Fruit fly (Drosophila melanogaster) whole organism, prepupa: ENCODE measurements around the gene CG31697.

Experiments
- Blimp-1 ChIP-seq: fragments of 200-800 bp; sonication (Bioruptor generic); optimal IDR thresholded peaks from 3 replicates; lab custom pipeline; 2017; ENCODE audit warnings: missing biosample characterization, missing genetic modification characterization, mild to moderate bottlenecking, moderate library complexity, missing genetic modification reagents
- CG10631 ChIP-seq: fragments of 200-800 bp; sonication (Bioruptor generic); optimal IDR thresholded peaks from 2 replicates; lab custom pipeline; 2016; ENCODE audit warnings: missing biosample characterization, missing genetic modification characterization
- CG11294 ChIP-seq: fragments of 200-800 bp; sonication (Bioruptor generic); IDR thresholded peaks from 2 replicates; pipeline ENCODE4 v1.3.6; 2022; ENCODE audit warnings: missing biosample characterization, missing genetic modification characterization
- CG11762 ChIP-seq: fragments of 200-800 bp; sonication (Bioruptor generic); optimal IDR thresholded peaks from 3 replicates; lab custom pipeline; 2016; ENCODE audit warnings: missing biosample characterization, missing genetic modification characterization; ENCODE audit not compliant: insufficient read depth
- CG15336 ChIP-seq: fragments of 200-800 bp; sonication (Bioruptor generic); IDR thresholded peaks from 2 replicates; pipeline ENCODE4 v1.3.6; 2022; ENCODE audit warnings: missing biosample characterization, missing genetic modification characterization
- CG1621 ChIP-seq: fragments of 200-800 bp; sonication (Bioruptor generic); optimal IDR thresholded peaks from 3 replicates; lab custom pipeline; 2018; ENCODE audit warnings: missing biosample characterization, mild to moderate bottlenecking, missing genetic modification characterization
- CG31627 ChIP-seq: fragments of 200-800 bp; sonication (Bioruptor generic); optimal IDR thresholded peaks from 3 replicates; lab custom pipeline; 2016; ENCODE audit warnings: missing biosample characterization, missing genetic modification characterization
- CG34406 ChIP-seq: fragments of 200-800 bp; sonication (Bioruptor generic); optimal IDR thresholded peaks from 3 replicates; lab custom pipeline; 2016; ENCODE audit warnings: missing biosample characterization, missing genetic modification characterization
- CG4318 ChIP-seq: fragments of 200-800 bp; sonication (Bioruptor generic); optimal IDR thresholded peaks from 3 replicates; lab custom pipeline; 2017; ENCODE audit warnings: missing biosample characterization, mild to moderate bottlenecking, missing genetic modification characterization
- CG6163 ChIP-seq: fragments of 200-800 bp; sonication (Bioruptor generic); IDR thresholded peaks from 3 replicates; pipeline ENCODE4 v1.3.6; 2022; ENCODE audit warnings: missing biosample characterization, missing genetic modification characterization
- CG6276 ChIP-seq: fragments of 200-800 bp; sonication (Bioruptor generic); optimal IDR thresholded peaks from 2 replicates; lab custom pipeline; 2017; ENCODE audit warnings: missing biosample characterization, mild to moderate bottlenecking, missing genetic modification characterization
- CG6792 ChIP-seq: fragments of 200-800 bp; sonication (Bioruptor generic); optimal IDR thresholded peaks from 3 replicates; lab custom pipeline; 2016; ENCODE audit warnings: missing biosample characterization, missing genetic modification characterization
- CG6808 ChIP-seq: fragments of 200-800 bp; sonication (Bioruptor generic); optimal IDR thresholded peaks from 3 replicates; lab custom pipeline; 2017; ENCODE audit warnings: missing biosample characterization, missing genetic modification characterization, mild to moderate bottlenecking, moderate library complexity, missing genetic modification reagents
- CG6854 ChIP-seq: fragments of 200-800 bp; sonication (Bioruptor generic); optimal IDR thresholded peaks from 2 replicates; lab custom pipeline; 2017; ENCODE audit warnings: missing biosample characterization, mild to moderate bottlenecking, missing genetic modification characterization
- CG7368 ChIP-seq: fragments of 200-800 bp; sonication (Bioruptor generic); optimal IDR thresholded peaks from 3 replicates; lab custom pipeline; 2016; ENCODE audit warnings: missing biosample characterization, missing genetic modification characterization
- CG8119 ChIP-seq: fragments of 200-800 bp; sonication (Bioruptor generic); IDR thresholded peaks from 3 replicates; pipeline ENCODE4 v1.3.6; 2022; ENCODE audit warnings: missing biosample characterization, missing genetic modification characterization
- CG8319 ChIP-seq: fragments of 200-800 bp; sonication (Bioruptor generic); optimal IDR thresholded peaks from 3 replicates; lab custom pipeline; 2016; ENCODE audit warnings: missing biosample characterization, missing genetic modification characterization
- CG8632 ChIP-seq: fragments of 200-800 bp; sonication (Bioruptor generic); optimal IDR thresholded peaks from 3 replicates; lab custom pipeline; 2016; ENCODE audit warnings: missing biosample characterization, missing genetic modification characterization
- CG9139 ChIP-seq: fragments of 200-800 bp; sonication (Bioruptor generic); optimal IDR thresholded peaks from 3 replicates; lab custom pipeline; 2017; ENCODE audit warnings: missing biosample characterization, mild to moderate bottlenecking, missing genetic modification characterization
- Eip75B ChIP-seq: fragments of 200-800 bp; sonication (Bioruptor generic); optimal IDR thresholded peaks from 3 replicates; lab custom pipeline; 2016; ENCODE audit warnings: missing biosample characterization, missing genetic modification characterization
- Ets96B ChIP-seq: fragments of 200-800 bp; optimal IDR thresholded peaks from 2 replicates; lab custom pipeline; 2019; ENCODE audit warnings: missing biosample characterization, mild to moderate bottlenecking, missing genetic modification characterization, moderate library complexity
- Gug ChIP-seq: fragments of 200-800 bp; sonication (Bioruptor generic); IDR thresholded peaks from 2 replicates; pipeline ENCODE4 v1.3.6; 2022; ENCODE audit warnings: missing biosample characterization, missing genetic modification characterization
- Hr38 ChIP-seq: sonication (Bioruptor generic); optimal IDR thresholded peaks from 2 replicates; lab custom pipeline; 2016; ENCODE audit warnings: missing biosample characterization, missing genetic modification characterization
- Hr39 ChIP-seq: fragments of 200-800 bp; sonication (Bioruptor generic); optimal IDR thresholded peaks from 2 replicates; lab custom pipeline; 2016; ENCODE audit warnings: missing biosample characterization, missing genetic modification characterization
- Hr4 ChIP-seq: fragments of 200-800 bp; sonication (Bioruptor generic); optimal IDR thresholded peaks from 3 replicates; lab custom pipeline; 2016; ENCODE audit warnings: missing biosample characterization, missing genetic modification characterization
- Met ChIP-seq: fragments of 200-800 bp; sonication (Bioruptor generic); optimal IDR thresholded peaks from 3 replicates; lab custom pipeline; 2016; ENCODE audit warnings: missing biosample characterization, missing genetic modification characterization
- Sox102F ChIP-seq: fragments of 200-800 bp; sonication (Bioruptor generic); optimal IDR thresholded peaks from 2 replicates; lab custom pipeline; 2016; ENCODE audit warnings: missing biosample characterization, mild to moderate bottlenecking, missing genetic modification characterization
- Sox14 ChIP-seq: fragments of 200-800 bp; sonication (Bioruptor generic); optimal IDR thresholded peaks from 3 replicates; lab custom pipeline; 2016; ENCODE audit warnings: missing biosample characterization, missing genetic modification characterization
- dac ChIP-seq: fragments of 200-800 bp; sonication (Bioruptor generic); optimal IDR thresholded peaks from 2 replicates; lab custom pipeline; 2017; ENCODE audit warnings: missing biosample characterization, mild to moderate bottlenecking, missing genetic modification characterization
- esn ChIP-seq: fragments of 200-800 bp; sonication (Bioruptor generic); optimal IDR thresholded peaks from 2 replicates; lab custom pipeline; 2016; ENCODE audit warnings: missing biosample characterization, mild to moderate bottlenecking, missing genetic modification characterization, moderate library complexity
- fd59A ChIP-seq: fragments of 200-800 bp; sonication (Bioruptor generic); optimal IDR thresholded peaks from 2 replicates; lab custom pipeline; 2017; ENCODE audit warnings: missing biosample characterization, mild to moderate bottlenecking, missing genetic modification characterization, missing genetic modification reagents
- fd85E ChIP-seq: fragments of 200-800 bp; sonication (Bioruptor generic); optimal IDR thresholded peaks from 3 replicates; lab custom pipeline; 2016; ENCODE audit warnings: missing biosample characterization, missing genetic modification characterization
- fkh ChIP-seq: fragments of 200-800 bp; sonication (Bioruptor generic); optimal IDR thresholded peaks from 3 replicates; lab custom pipeline; 2017; ENCODE audit warnings: missing biosample characterization, mild to moderate bottlenecking, missing genetic modification characterization, moderate library complexity
- lz ChIP-seq: fragments of 200-800 bp; sonication (Bioruptor generic); optimal IDR thresholded peaks from 3 replicates; lab custom pipeline; 2016; ENCODE audit warnings: missing biosample characterization, missing genetic modification characterization
- salr ChIP-seq, 2 experiments: fragments of 200-800 bp; sonication (Bioruptor generic); optimal IDR thresholded peaks; 3 replicates each; lab custom pipeline; 2016 to 2018; ENCODE audit warnings: missing biosample characterization in 2 of 2, missing genetic modification characterization in 2 of 2, mild to moderate bottlenecking in 1 of 2
- svp ChIP-seq: fragments of 200-800 bp; sonication (Bioruptor generic); peaks from one replicate; lab custom pipeline; 2016; ENCODE audit warnings: missing biosample characterization, missing genetic modification characterization
- topi ChIP-seq: fragments of 200-800 bp; sonication (Bioruptor generic); optimal IDR thresholded peaks from 3 replicates; lab custom pipeline; 2016; ENCODE audit warnings: missing biosample characterization, missing genetic modification characterization

Gene CG31697

DNA sequence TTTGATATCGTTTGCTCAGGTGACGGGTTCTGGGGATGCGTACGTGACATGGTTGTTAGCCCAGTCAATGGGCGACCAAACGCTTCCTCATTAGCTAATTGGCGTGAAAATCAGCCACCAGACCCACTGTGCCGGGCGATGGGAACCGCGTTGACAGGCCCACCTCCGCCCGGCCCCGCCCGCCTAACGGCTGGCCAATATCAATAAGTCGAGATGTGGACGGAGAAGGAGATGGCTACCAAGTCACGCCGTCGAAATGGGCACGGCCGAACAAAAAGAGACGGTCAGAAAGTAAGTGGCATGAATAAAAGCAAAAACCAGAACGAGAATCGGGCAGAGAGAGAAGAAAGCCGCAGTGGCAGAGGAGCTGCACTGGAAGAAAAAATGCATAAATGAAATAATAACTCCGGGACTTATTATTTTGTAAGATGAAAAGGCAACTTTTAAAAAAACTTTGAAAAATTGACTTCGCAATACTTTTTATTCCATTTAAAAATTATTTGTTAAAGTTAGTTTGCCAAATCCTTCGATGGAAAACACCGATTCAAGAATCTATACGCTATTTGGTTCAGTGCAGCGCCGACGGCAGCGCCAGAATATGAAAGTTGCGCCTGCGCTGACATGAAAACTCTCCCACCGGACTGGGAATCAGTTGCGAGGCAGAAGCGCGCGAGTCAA, 2.7 kb downstream of the CG31697 start, which contains the start of gene CG13082 (continued):
- TF ChIP-seq svp (GFP tag; lab: Kevin White, UChicago) (peak; percentile 97), CG6792 (GFP tag; lab: Kevin White, UChicago) (peak; percentile 93), fd85E (GFP tag; lab: Kevin White, UChicago) (peak; percentile 62), Hr4 (GFP tag; lab: Kevin White, UChicago) (peak; percentile 80), CG11294 (GFP tag; lab: Robert Waterston, UW) (peak; percentile 45; the same call in 1 of the 2 replicates), CG10631 (GFP tag; lab: Kevin White, UChicago) (peak; percentile 87), CG9139 (GFP tag; lab: Kevin White, UChicago) (peak; percentile 9), CG8119 (GFP tag; lab: Robert Waterston, UW) (peak; percentile 91), CG1621 (peak; percentile 39), CG31627 (GFP tag; lab: Kevin White, UChicago) (peak; percentile 96), CG11762 (GFP tag; lab: Kevin White, UChicago) (peak; percentile 88), CG34406 (GFP tag; lab: Kevin White, UChicago) (peak; percentile 91), CG4318 (GFP tag; lab: Kevin White, UChicago) (peak; percentile 87), CG6808 (peak; percentile 77), fkh (no peak), dac (GFP tag; lab: Kevin White, UChicago) (peak; percentile 81), CG6854 (peak; percentile 90), CG7368 (GFP tag; lab: Kevin White, UChicago) (peak; percentile 67), CG15336 (GFP tag; lab: Robert Waterston, UW) (peak; percentile 89), lz (GFP tag; lab: Kevin White, UChicago) (peak; percentile 96), salr (GFP tag; optimal IDR thresholded peaks at IDR 0.05; lab: Kevin White, UChicago) (peak; percentile 24 to 89), esn (GFP tag; lab: Kevin White, UChicago) (peak; percentile 97), Gug (GFP tag; lab: Robert Waterston, UW) (peak; percentile 73), CG6276 (GFP tag; lab: Kevin White, UChicago) (peak; percentile 87), Ets96B (tag; lab: Kevin White, UChicago) (peak; percentile 76), Met (GFP tag; lab: Kevin White, UChicago) (peak; percentile 97), CG8632 (peak; percentile 87), fd59A (GFP tag; lab: Kevin White, UChicago) (peak; percentile 67), Sox14 (GFP tag; lab: Kevin White, UChicago) (peak; percentile 95), Blimp-1 (GFP tag; lab: Kevin White, UChicago) (peak; percentile 93)

DNA sequence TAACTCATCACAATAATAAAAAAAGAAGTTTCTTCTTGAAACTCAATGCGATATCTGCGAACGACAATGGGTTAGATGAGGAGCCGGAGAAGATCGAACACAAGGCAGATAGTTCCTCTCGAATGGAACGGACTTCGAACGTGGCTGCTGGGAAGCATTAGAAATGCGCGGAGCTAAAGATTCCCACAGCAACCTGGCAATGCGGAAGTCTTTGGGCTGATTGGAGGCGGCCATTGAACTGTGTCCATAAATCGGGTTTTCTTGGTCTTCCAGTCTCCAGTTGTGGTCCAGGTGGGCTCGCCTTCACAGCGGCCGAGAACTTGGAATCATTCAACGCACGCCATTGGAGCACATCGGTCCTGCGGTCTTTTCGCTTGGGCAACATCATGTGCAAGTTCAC, 5.1 kb downstream of the CG31697 start, which contains the start of gene CG13081:
TSS of gene CG13081 (plus strand) at position 301 of the 400 bp plus-strand sequence.
- TF ChIP-seq CG11762 (GFP tag; lab: Kevin White, UChicago) = no peak
- no peak for TF ChIP-seq Hr38 (GFP tag; lab: Kevin White, UChicago)
- TF ChIP-seq CG15336 (GFP tag; lab: Robert Waterston, UW) = no peak
- TF ChIP-seq Sox102F = no peak
- no peak for TF ChIP-seq Hr39 (GFP tag; lab: Kevin White, UChicago)
- no peak for TF ChIP-seq CG6792 (GFP tag; lab: Kevin White, UChicago)
- no peak for TF ChIP-seq CG8319 (GFP tag; lab: Kevin White, UChicago)
- no peak for TF ChIP-seq topi (GFP tag; lab: Kevin White, UChicago)
- TF ChIP-seq Eip75B = no peak
- no peak for TF ChIP-seq CG31627 (GFP tag; lab: Kevin White, UChicago)
- TF ChIP-seq CG6163 (GFP tag; lab: Robert Waterston, UW) = no peak
- TF ChIP-seq, all 60 proteins: peak for 0
